Worm (Caenorhabditis elegans) whole organism, L4/young adult: ENCODE measurements around the gene C17B7.12.
"Not testable (repeated sequence)": the region's sequence is repeated elsewhere in the genome, so short reads cannot be mapped to it uniquely, and the experiment has no call there.

Source experiments
- W03F9.2 ChIP-seq: fragments of 150-350 bp; optimal IDR thresholded peaks from 2 replicates; lab custom pipeline; 2014; ENCODE audit warnings: missing biosample characterization, missing genetic modification characterization
- dao-5 ChIP-seq: sonication (generic microtip); optimal IDR thresholded peaks from 2 replicates; lab custom pipeline; 2016; ENCODE audit warnings: missing genotype, missing genetic modification characterization, moderate library complexity, missing compliant biosample characterization
- him-1 ChIP-seq: sonication (generic microtip); optimal IDR thresholded peaks from 2 replicates; lab custom pipeline; 2016; ENCODE audit warnings: missing genotype, missing genetic modification reagents, missing genetic modification characterization, missing compliant biosample characterization

C17B7.12 gene

ce11 chrV:3394065-3394464 is 41.0 kb downstream of the C17B7.12 start:
- TF ChIP-seq dao-5 (tag; lab: Kevin White, UChicago) = no peak
- no peak for TF ChIP-seq W03F9.2
- no peak for TF ChIP-seq him-1 (tag; lab: Kevin White, UChicago)

- TF ChIP-seq W03F9.2 (no peak), him-1 (tag; lab: Kevin White, UChicago) (no peak), dao-5 (tag; lab: Kevin White, UChicago) (no peak)
Observed at ce11 chrV:3394694-3395240, 41.7 kb downstream of the C17B7.12 start, which contains the start of gene T20D4.15. T20D4.15 (minus strand) TSS chrV:3394744.

ce11 chrV:3396765-3397164 is 43.7 kb downstream of the C17B7.12 start, which contains the start of gene T20D4.12:
T20D4.12 (plus strand) TSS chrV:3397065.
- not testable (repeated sequence) for TF ChIP-seq him-1 (tag; lab: Kevin White, UChicago); dao-5 (tag; lab: Kevin White, UChicago); W03F9.2

ce11 chrV:3398314-3398713 is 45.3 kb downstream of the C17B7.12 start, which contains the start of gene T20D4.11:
T20D4.11 (plus strand) TSS chrV:3398690.
- TF ChIP-seq W03F9.2 (no peak), dao-5 (tag; lab: Kevin White, UChicago) (no peak), him-1 (tag; lab: Kevin White, UChicago) (no peak)

- not testable (repeated sequence) for TF ChIP-seq him-1 (tag; lab: Kevin White, UChicago); W03F9.2; dao-5 (tag; lab: Kevin White, UChicago)
Observed at ce11 chrV:3399952-3400351, 46.9 kb downstream of the C17B7.12 start, which contains the start of gene T20D4.10. T20D4.10 (plus strand) TSS chrV:3400252.
